Worm (Caenorhabditis elegans): ENCODE measurements around the gene pgl-1.

Gene pgl-1

ce11 chrIV:6957341-6957740 lies 19.8 kb downstream of the pgl-1 start, which contains the start of gene jnk-1:
Gene jnk-1 (plus strand): TSS chrIV:6957641.
- TF ChIP-seq hlh-30 (tag; optimal IDR thresholded peaks at IDR 0.05; ENCODE audit: insufficient read depth) (no peak), snpc-4 (tag; optimal IDR thresholded peaks at IDR 0.05) (no peak), mep-1 (tag; optimal IDR thresholded peaks at IDR 0.05) (no peak), spr-1 (tag; optimal IDR thresholded peaks at IDR 0.05) (no peak), hmg-1.1 (GFP tag; IDR thresholded peaks at IDR 0.05) (no peak)

DNA sequence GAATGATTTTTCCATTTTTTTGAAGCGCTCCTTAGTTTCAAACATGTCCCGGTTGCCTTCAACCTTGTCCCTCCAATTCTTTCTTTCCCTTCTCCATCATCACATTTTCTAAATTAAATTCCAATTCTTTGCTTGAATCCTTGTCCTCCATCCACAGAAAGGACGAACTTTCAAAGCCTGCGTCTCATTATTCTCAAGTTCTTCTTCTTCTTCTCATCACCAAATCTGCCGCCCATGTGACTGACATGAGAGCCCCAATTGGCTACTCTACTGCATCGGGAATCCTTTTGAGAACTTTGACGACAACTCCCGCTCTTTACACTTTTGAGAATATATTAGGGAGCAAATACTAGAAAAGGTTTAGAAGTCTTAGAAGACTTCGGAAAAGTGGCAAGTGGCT lies 20.4 kb downstream of the pgl-1 start:
- TF ChIP-seq unc-62 (GFP tag; optimal IDR thresholded peaks at IDR 0.05 in 1 of 2) (peak in 1 of 2 experiments; percentile 1), unc-62 (tag; optimal IDR thresholded peaks at IDR 0.05) (no peak), ctbp-1 (GFP tag; IDR thresholded peaks at IDR 0.05) (0 out of 2 replicates have a peak, but pooled peaks have one; percentile 17), madf-9 (GFP tag; conservative IDR thresholded peaks at IDR 0.05) (no peak), dmd-6 (GFP tag; IDR thresholded peaks at IDR 0.05) (0 out of 2 replicates have a peak, but pooled peaks have one; percentile 15), ceh-32 (tag; optimal IDR thresholded peaks at IDR 0.05; ENCODE audit: poor library complexity) (no peak), lsy-2 (tag; optimal IDR thresholded peaks at IDR 0.05) (peak in 1 of 2 experiments; percentile 47), T20F7.1 (GFP tag; optimal IDR thresholded peaks at IDR 0.05) (no peak), ceh-62 (tag; optimal IDR thresholded peaks at IDR 0.05) (no peak), ceh-20 (GFP tag; IDR thresholded peaks at IDR 0.05) (no peak), aha-1 (tag) (peak; percentile 25), hlh-30 (tag; optimal IDR thresholded peaks at IDR 0.05; ENCODE audit: insufficient read depth) (peak; percentile 50), fkh-10 (GFP tag; optimal IDR thresholded peaks at IDR 0.05) (peak; percentile 83), ces-1 (GFP tag; optimal IDR thresholded peaks at IDR 0.05) (peak; percentile 78), nhr-237 (tag; optimal IDR thresholded peaks at IDR 0.05) (no peak), daf-12 (tag; optimal IDR thresholded peaks at IDR 0.05) (no peak), zag-1 (tag; optimal IDR thresholded peaks at IDR 0.05) (no peak), zfp-3 (GFP tag; conservative IDR thresholded peaks at IDR 0.05) (no peak), mep-1 (tag; optimal IDR thresholded peaks at IDR 0.05) (peak; percentile 27)

- no peak for TF ChIP-seq T20F7.1 (GFP tag; optimal IDR thresholded peaks at IDR 0.05)
- no peak for TF ChIP-seq dpl-1 (GFP tag; optimal IDR thresholded peaks at IDR 0.05)
- peak; percentile 96 for TF ChIP-seq fkh-10 (GFP tag; optimal IDR thresholded peaks at IDR 0.05)
- TF ChIP-seq lin-1 (GFP tag; IDR thresholded peaks at IDR 0.05): no peak
- TF ChIP-seq unc-62 (GFP tag; optimal IDR thresholded peaks at IDR 0.05 in 1 of 2): peak in 1 of 2 experiments; percentile 54
- TF ChIP-seq unc-62 (tag; optimal IDR thresholded peaks at IDR 0.05): no peak
- peak in 1 of 2 experiments; percentile 0 for TF ChIP-seq lsy-2 (tag; optimal IDR thresholded peaks at IDR 0.05)
- no peak for TF ChIP-seq nhr-111 (GFP tag; optimal IDR thresholded peaks at IDR 0.05)
- peak; percentile 40 for TF ChIP-seq aha-1 (tag)
- TF ChIP-seq ctbp-1 (GFP tag; IDR thresholded peaks at IDR 0.05): 0 out of 2 replicates have a peak, but pooled peaks have one; percentile 35
- no peak for TF ChIP-seq nhr-28 (tag; optimal IDR thresholded peaks at IDR 0.05)
- TF ChIP-seq lin-29 (GFP tag; IDR thresholded peaks at IDR 0.05): no peak
- TF ChIP-seq dmd-6 (GFP tag; IDR thresholded peaks at IDR 0.05): no peak
Observed at ce11 chrIV:6954682-6955081, 22.4 kb downstream of the pgl-1 start.

ce11 chrIV:6951259-6951658 lies 25.9 kb downstream of the pgl-1 start:
- TF ChIP-seq zfp-2 (tag; optimal IDR thresholded peaks at IDR 0.05): no peak
- TF ChIP-seq snpc-4 (tag; optimal IDR thresholded peaks at IDR 0.05): no peak
- TF ChIP-seq nhr-102 (tag; optimal IDR thresholded peaks at IDR 0.05): no peak
- no peak for TF ChIP-seq pqm-1 (tag; optimal IDR thresholded peaks at IDR 0.05)
- TF ChIP-seq Y105C5A.15 (GFP tag; IDR thresholded peaks at IDR 0.05): no peak
- TF ChIP-seq nhr-76 (tag; optimal IDR thresholded peaks at IDR 0.05): no peak
- TF ChIP-seq aha-1 (tag): no peak
- TF ChIP-seq ceh-62 (tag; optimal IDR thresholded peaks at IDR 0.05): no peak
- TF ChIP-seq nhr-111 (GFP tag; optimal IDR thresholded peaks at IDR 0.05): no peak
- TF ChIP-seq arid-1 (GFP tag; conservative IDR thresholded peaks at IDR 0.05): no peak
- TF ChIP-seq ama-1 (optimal IDR thresholded peaks at IDR 0.05): no peak
- TF ChIP-seq unc-39 (tag; optimal IDR thresholded peaks at IDR 0.05): no peak
- no peak for TF ChIP-seq nhr-237 (tag; optimal IDR thresholded peaks at IDR 0.05)
- no peak for TF ChIP-seq zfp-3 (GFP tag; conservative IDR thresholded peaks at IDR 0.05)
